Worm (Caenorhabditis elegans): ENCODE data around the gene nhr-68.

DNA sequence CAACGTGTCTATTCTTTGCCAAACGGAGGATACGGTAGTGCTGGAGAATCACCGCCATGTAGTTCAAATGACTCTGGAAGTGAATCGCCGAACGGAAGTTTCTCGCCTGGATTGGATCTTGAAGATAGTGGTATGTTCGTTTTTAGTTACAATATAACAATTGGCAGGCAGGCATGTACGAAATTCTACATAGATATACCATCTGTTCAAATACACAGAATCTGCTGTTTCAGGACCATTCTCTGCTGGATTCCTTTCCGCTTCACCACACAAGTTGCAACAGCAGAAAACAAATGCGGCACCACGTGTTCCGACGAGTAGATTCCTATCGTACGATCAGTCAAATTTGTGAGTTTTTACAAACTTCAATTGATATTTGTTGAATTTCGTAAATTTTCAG, 33.7 kb upstream of the nhr-68 start:
- no peak for TF ChIP-seq egl-44 (GFP tag; IDR thresholded peaks at IDR 0.05)
- TF ChIP-seq madf-8 (GFP tag; conservative IDR thresholded peaks at IDR 0.05): no peak
- TF ChIP-seq attf-3 (GFP tag; conservative IDR thresholded peaks at IDR 0.05): no peak
- no peak for TF ChIP-seq nhr-90 (tag; optimal IDR thresholded peaks at IDR 0.05)
- TF ChIP-seq hsf-1 (GFP tag; IDR thresholded peaks at IDR 0.05): no peak
- no peak for TF ChIP-seq pha-4 (tag; optimal IDR thresholded peaks at IDR 0.05)
- TF ChIP-seq snpc-3.4 (tag; optimal IDR thresholded peaks at IDR 0.05): no peak
- TF ChIP-seq fkh-3 (tag; optimal IDR thresholded peaks at IDR 0.05): no peak
- TF ChIP-seq F52B5.7 (tag; optimal IDR thresholded peaks at IDR 0.05): no peak
- no peak for TF ChIP-seq akir-1 (GFP tag; optimal IDR thresholded peaks at IDR 0.05)
- no peak for TF ChIP-seq let-607 (tag; optimal IDR thresholded peaks at IDR 0.05)
- TF ChIP-seq unc-62 (GFP tag; optimal IDR thresholded peaks at IDR 0.05): no peak
- TF ChIP-seq snpc-4 (GFP tag; optimal IDR thresholded peaks at IDR 0.05): no peak
- TF ChIP-seq snpc-4 (tag; optimal IDR thresholded peaks at IDR 0.05): no peak
